Comparison of ENCODE assay signal across 3 fruit fly cellular contexts in the genomic region with DNA sequence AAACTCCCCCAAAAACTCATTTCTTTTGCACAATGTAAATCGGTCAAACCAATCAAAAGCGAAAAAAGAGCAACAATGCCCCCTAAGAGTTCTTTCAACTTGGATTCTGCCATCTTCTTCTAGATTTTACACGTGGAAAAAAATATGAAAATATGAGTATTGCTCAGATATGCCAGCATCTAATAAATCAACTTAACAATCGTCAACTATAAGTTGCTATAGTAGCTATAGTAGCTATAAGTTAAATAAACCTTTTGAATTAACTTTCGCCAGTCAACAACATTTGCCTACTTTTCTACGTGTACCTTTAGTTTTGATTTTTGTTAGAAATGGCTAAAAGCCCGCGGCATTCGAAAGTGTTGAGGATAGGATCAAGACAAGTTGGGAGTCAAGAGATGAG.
TF ChIP-seq lines count a peak whose summit lies in the region.

No protein-coding gene starts in this region.

- TF ChIP-seq CTCF in whole organism, embryonic (GFP tag; optimal IDR thresholded peaks at IDR 0.05; lab: Kevin White, UChicago): no peak

TF ChIP-seq in whole organism, embryonic, 481 proteins besides CTCF, POLR2A, EP300 and RAD21:
- TF ChIP-seq gem (tag; optimal IDR thresholded peaks at IDR 0.05; lab: Kevin White, UChicago): peak; percentile 0
- no peak for TF ChIP-seq Dll (GFP tag; IDR thresholded peaks at IDR 0.05; lab: Robert Waterston, UW; ENCODE audit: partially characterized antibody)
- TF ChIP-seq ci (GFP tag; IDR thresholded peaks at IDR 0.05; lab: Robert Waterston, UW): 0 out of 3 replicates have a peak, but pooled peaks have one; percentile 41
- TF ChIP-seq CG11504 (tag; optimal IDR thresholded peaks at IDR 0.05; lab: Kevin White, UChicago): peak; percentile 48
- TF ChIP-seq nmo (GFP tag; optimal IDR thresholded peaks at IDR 0.05; lab: Kevin White, UChicago): peak; percentile 24
- no peak for TF ChIP-seq CG5245 (GFP tag; optimal IDR thresholded peaks at IDR 0.05; lab: Kevin White, UChicago)
- TF ChIP-seq Dref (GFP tag; IDR thresholded peaks at IDR 0.05; lab: Robert Waterston, UW): no peak
- peak; percentile 12 for TF ChIP-seq Blimp-1 (GFP tag; optimal IDR thresholded peaks at IDR 0.05; lab: Kevin White, UChicago)

TF ChIP-seq in whole organism, prepupa, 60 proteins besides CTCF, POLR2A, EP300 and RAD21:
- TF ChIP-seq CG32006 (GFP tag; optimal IDR thresholded peaks at IDR 0.05; lab: Kevin White, UChicago) (peak; percentile 53), eg (GFP tag; IDR thresholded peaks at IDR 0.05; lab: Robert Waterston, UW) (peak; percentile 45; the same call in 1 of the 3 replicates), pdm3 (GFP tag; optimal IDR thresholded peaks at IDR 0.05; lab: Kevin White, UChicago) (peak; percentile 13), CG3919 (GFP tag; optimal IDR thresholded peaks at IDR 0.05; lab: Kevin White, UChicago) (peak; percentile 6), CG8119 (GFP tag; IDR thresholded peaks at IDR 0.05; lab: Robert Waterston, UW) (peak; percentile 47; the same call in 2 of the 3 replicates), CG15336 (GFP tag; IDR thresholded peaks at IDR 0.05; lab: Robert Waterston, UW) (peak; percentile 48; the same call in 1 of the 2 replicates), OdsH (GFP tag; optimal IDR thresholded peaks at IDR 0.05; lab: Kevin White, UChicago) (peak; percentile 8), CG6163 (GFP tag; IDR thresholded peaks at IDR 0.05; lab: Robert Waterston, UW) (peak; percentile 44; the same call in 1 of the 3 replicates), achi (GFP tag; optimal IDR thresholded peaks at IDR 0.05; lab: Kevin White, UChicago) (peak; percentile 30), net (GFP tag; optimal IDR thresholded peaks at IDR 0.05; lab: Kevin White, UChicago) (no peak), CG10631 (GFP tag; optimal IDR thresholded peaks at IDR 0.05; lab: Kevin White, UChicago) (peak; percentile 25), Smox (GFP tag; optimal IDR thresholded peaks at IDR 0.05; lab: Kevin White, UChicago) (no peak), Eip75B (GFP tag; optimal IDR thresholded peaks at IDR 0.05; lab: Kevin White, UChicago) (no peak), CG4318 (GFP tag; optimal IDR thresholded peaks at IDR 0.05; lab: Kevin White, UChicago) (peak; percentile 36), Hr4 (GFP tag; optimal IDR thresholded peaks at IDR 0.05; lab: Kevin White, UChicago) (peak; percentile 66)

TF ChIP-seq in whole organism, pupa, 21 proteins besides CTCF, POLR2A, EP300 and RAD21:
- no peak for TF ChIP-seq Pif1B (GFP tag; optimal IDR thresholded peaks at IDR 0.05; lab: Kevin White, UChicago)
- TF ChIP-seq CG8301 (tag; optimal IDR thresholded peaks at IDR 0.05; lab: Kevin White, UChicago): peak; percentile 63
- no peak for TF ChIP-seq CG34367 (tag; optimal IDR thresholded peaks at IDR 0.05; lab: Kevin White, UChicago)
- TF ChIP-seq CG14655 (GFP tag; optimal IDR thresholded peaks at IDR 0.05; lab: Kevin White, UChicago): peak; percentile 65
- TF ChIP-seq CG4496 (GFP tag; IDR thresholded peaks at IDR 0.05; lab: Robert Waterston, UW): peak; percentile 68; the same call in 2 of the 3 replicates
- peak; percentile 42; the same call in 1 of the 2 replicates for TF ChIP-seq Ets98B (GFP tag; IDR thresholded peaks at IDR 0.05; lab: Robert Waterston, UW)
- TF ChIP-seq gl (tag; optimal IDR thresholded peaks at IDR 0.05; lab: Kevin White, UChicago): no peak
- TF ChIP-seq Pif1A (GFP tag; optimal IDR thresholded peaks at IDR 0.05; lab: Kevin White, UChicago): peak; percentile 50

Comparison
In these comparisons a context has a peak if more than half of its experiments do, and no peak if none do; other contexts are left out.
1. Of the 7 proteins assayed by ChIP-seq in both whole organism, embryonic and whole organism, prepupa: peak only in whole organism, embryonic: Blimp-1; only in whole organism, prepupa: none; in both: none; in neither: 6.